Fruit fly (Drosophila melanogaster) whole organism, embryonic: ENCODE measurements around the gene CG7514.

ENCODE experiments used
- Abd-B ChIP-seq: fragments of 200-800 bp; sonication (Bioruptor generic); optimal IDR thresholded peaks from 2 replicates; lab custom pipeline; 2018; ENCODE audit warnings: missing biosample characterization, mild to moderate bottlenecking, missing genetic modification characterization, moderate library complexity
- CG10147 ChIP-seq: fragments of 200-800 bp; sonication (Bioruptor generic); optimal IDR thresholded peaks from 2 replicates; lab custom pipeline; 2019; ENCODE audit warnings: missing biosample characterization, mild to moderate bottlenecking, missing genetic modification characterization, moderate library complexity
- CG10209 ChIP-seq: fragments of 200-800 bp; sonication (Bioruptor generic); optimal IDR thresholded peaks from 3 replicates; lab custom pipeline; 2017; ENCODE audit warnings: missing biosample characterization, mild to moderate bottlenecking, missing genetic modification characterization, missing genetic modification reagents
- CG10979 ChIP-seq: fragments of 200-800 bp; sonication (Bioruptor generic); optimal IDR thresholded peaks from 2 replicates; lab custom pipeline; 2018; ENCODE audit warnings: missing biosample characterization, mild to moderate bottlenecking, missing genetic modification characterization, moderate library complexity
- CG11504 ChIP-seq: fragments of 200-800 bp; sonication (Bioruptor generic); optimal IDR thresholded peaks from 3 replicates; lab custom pipeline; 2019; ENCODE audit warnings: missing biosample characterization, mild to moderate bottlenecking, missing genetic modification characterization, moderate library complexity
- CG12391 ChIP-seq: fragments of 200-800 bp; sonication (Bioruptor generic); optimal IDR thresholded peaks from 3 replicates; lab custom pipeline; 2018; ENCODE audit warnings: missing biosample characterization, mild to moderate bottlenecking, missing genetic modification characterization, moderate library complexity
- CG13424 ChIP-seq: fragments of 200-800 bp; sonication (Bioruptor generic); optimal IDR thresholded peaks from 2 replicates; lab custom pipeline; 2019; ENCODE audit warnings: missing biosample characterization, mild to moderate bottlenecking, missing genetic modification characterization, moderate library complexity
- CG14710 ChIP-seq: fragments of 200-800 bp; sonication (Bioruptor generic); optimal IDR thresholded peaks from 3 replicates; lab custom pipeline; 2019; ENCODE audit warnings: missing biosample characterization, mild to moderate bottlenecking, missing genetic modification characterization, moderate library complexity
- CG15269 ChIP-seq: fragments of 200-800 bp; sonication (Bioruptor generic); optimal IDR thresholded peaks from 2 replicates; lab custom pipeline; 2018; ENCODE audit warnings: missing biosample characterization, mild to moderate bottlenecking, missing genetic modification characterization, moderate library complexity
- CG15601 ChIP-seq: fragments of 200-800 bp; sonication (Bioruptor generic); optimal IDR thresholded peaks from 3 replicates; lab custom pipeline; 2019; ENCODE audit warnings: missing biosample characterization, mild to moderate bottlenecking, missing genetic modification characterization, moderate library complexity
- CG18262 ChIP-seq: fragments of 200-800 bp; optimal IDR thresholded peaks from 3 replicates; lab custom pipeline; 2019; ENCODE audit warnings: missing biosample characterization, mild to moderate bottlenecking, missing genetic modification characterization, moderate library complexity
- CG2678 ChIP-seq: fragments of 200-800 bp; sonication (Bioruptor generic); optimal IDR thresholded peaks from 3 replicates; lab custom pipeline; 2019; ENCODE audit warnings: missing biosample characterization, mild to moderate bottlenecking, missing genetic modification characterization, moderate library complexity
- CG2712 ChIP-seq: fragments of 200-800 bp; optimal IDR thresholded peaks from 3 replicates; lab custom pipeline; 2019; ENCODE audit warnings: missing biosample characterization, mild to moderate bottlenecking, missing genetic modification characterization, moderate library complexity
- CG6254 ChIP-seq: fragments of 200-800 bp; sonication (Bioruptor generic); optimal IDR thresholded peaks from 3 replicates; lab custom pipeline; 2017; ENCODE audit warnings: mild to moderate bottlenecking, missing biosample characterization, missing genetic modification reagents, missing genetic modification characterization
- CG6654 ChIP-seq: fragments of 200-800 bp; sonication (Bioruptor generic); optimal IDR thresholded peaks from 2 replicates; lab custom pipeline; 2017; ENCODE audit warnings: missing biosample characterization, mild to moderate bottlenecking, missing genetic modification characterization
- CG7556 ChIP-seq: fragments of 200-800 bp; sonication (Bioruptor generic); optimal IDR thresholded peaks from 2 replicates; lab custom pipeline; 2017; ENCODE audit warnings: missing biosample characterization, mild to moderate bottlenecking, missing genetic modification characterization
- CG7839 ChIP-seq: fragments of 200-800 bp; sonication (Bioruptor generic); optimal IDR thresholded peaks from 3 replicates; lab custom pipeline; 2018; ENCODE audit warnings: missing biosample characterization, mild to moderate bottlenecking, missing genetic modification characterization, moderate library complexity
- CG8924 ChIP-seq: fragments of 200-800 bp; optimal IDR thresholded peaks from 3 replicates; lab custom pipeline; 2019; ENCODE audit warnings: missing biosample characterization, mild to moderate bottlenecking, missing genetic modification characterization, moderate library complexity
- CG9437 ChIP-seq: fragments of 200-800 bp; sonication (Bioruptor generic); optimal IDR thresholded peaks from 2 replicates; lab custom pipeline; 2018; ENCODE audit warnings: missing biosample characterization, mild to moderate bottlenecking, missing genetic modification characterization
- CoRest ChIP-seq: fragments of 200-800 bp; sonication (Bioruptor generic); optimal IDR thresholded peaks from 3 replicates; lab custom pipeline; 2018; ENCODE audit warnings: missing biosample characterization, mild to moderate bottlenecking, missing genetic modification characterization, moderate library complexity
- E2f1 ChIP-seq: fragments of 200-800 bp; sonication (Bioruptor generic); IDR thresholded peaks from 2 replicates; pipeline ENCODE4 v1.3.6; 2022; ENCODE audit warnings: missing biosample characterization, missing genetic modification characterization
- Oli ChIP-seq: fragments of 200-800 bp; sonication (Bioruptor generic); optimal IDR thresholded peaks from 2 replicates; lab custom pipeline; 2018; ENCODE audit warnings: missing biosample characterization, mild to moderate bottlenecking, missing genetic modification characterization, moderate library complexity
- PHDP ChIP-seq: fragments of 200-800 bp; sonication (Bioruptor generic); optimal IDR thresholded peaks from 3 replicates; lab custom pipeline; 2018; ENCODE audit warnings: missing biosample characterization, mild to moderate bottlenecking, missing genetic modification characterization, moderate library complexity
- Poxn ChIP-seq: fragments of 200-800 bp; sonication (Bioruptor generic); IDR thresholded peaks from 2 replicates; pipeline ENCODE4 v1.3.6; 2022; ENCODE audit warnings: missing biosample characterization, missing genetic modification characterization
- Ptx1 ChIP-seq: fragments of 200-800 bp; sonication (Bioruptor generic); IDR thresholded peaks from 2 replicates; pipeline ENCODE4 v1.3.6; 2022; ENCODE audit warnings: missing biosample characterization, missing genetic modification characterization
- Sox100B ChIP-seq: fragments of 200-800 bp; sonication (Bioruptor generic); optimal IDR thresholded peaks from 3 replicates; lab custom pipeline; 2018; ENCODE audit warnings: missing biosample characterization, mild to moderate bottlenecking, missing genetic modification characterization
- Sox102F ChIP-seq: fragments of 200-800 bp; sonication (Bioruptor generic); optimal IDR thresholded peaks from 2 replicates; lab custom pipeline; 2018; ENCODE audit warnings: missing biosample characterization, mild to moderate bottlenecking, missing genetic modification characterization, moderate library complexity
- Spps ChIP-seq: fragments of 200-800 bp; sonication (Bioruptor generic); optimal IDR thresholded peaks from 2 replicates; lab custom pipeline; 2018; ENCODE audit warnings: missing biosample characterization, mild to moderate bottlenecking, missing genetic modification characterization
- Xrp1 ChIP-seq: fragments of 200-800 bp; sonication (Bioruptor generic); IDR thresholded peaks from 2 replicates; pipeline ENCODE4 v1.3.6; 2022; ENCODE audit warnings: missing biosample characterization, missing genetic modification characterization
- bcd ChIP-seq: fragments of 200-800 bp; sonication (Bioruptor generic); optimal IDR thresholded peaks from 2 replicates; lab custom pipeline; 2017; ENCODE audit warnings: missing biosample characterization, mild to moderate bottlenecking, missing genetic modification characterization
- bsh ChIP-seq, 2 experiments: fragments of 200-800 bp; sonication (Bioruptor generic); optimal IDR thresholded peaks; 2 replicates each; lab custom pipeline; 2017 to 2018; ENCODE audit warnings: mild to moderate bottlenecking in 2 of 2, missing biosample characterization in 2 of 2, missing genetic modification characterization in 2 of 2, moderate library complexity in 1 of 2
- ci ChIP-seq: fragments of 200-800 bp; sonication (Bioruptor generic); IDR thresholded peaks from 3 replicates; pipeline ENCODE4 v1.3.6; 2022; ENCODE audit warnings: missing biosample characterization, missing genetic modification characterization
- dmrt11E ChIP-seq: fragments of 200-800 bp; sonication (Bioruptor generic); optimal IDR thresholded peaks from 3 replicates; lab custom pipeline; 2018; ENCODE audit warnings: missing biosample characterization, mild to moderate bottlenecking, missing genetic modification characterization, moderate library complexity
- ems ChIP-seq: fragments of 200-800 bp; sonication (Bioruptor generic); optimal IDR thresholded peaks from 3 replicates; lab custom pipeline; 2016; ENCODE audit warnings: missing biosample characterization, missing genetic modification characterization
- fd96Cb ChIP-seq: fragments of 200-800 bp; sonication (Bioruptor generic); optimal IDR thresholded peaks from 2 replicates; lab custom pipeline; 2018; ENCODE audit warnings: missing biosample characterization, mild to moderate bottlenecking, missing genetic modification characterization, moderate library complexity
- grau ChIP-seq: fragments of 200-800 bp; optimal IDR thresholded peaks from 3 replicates; lab custom pipeline; 2019; ENCODE audit warnings: missing biosample characterization, mild to moderate bottlenecking, missing genetic modification characterization, moderate library complexity
- gsb-n ChIP-seq: fragments of 200-800 bp; sonication (Bioruptor generic); optimal IDR thresholded peaks from 3 replicates; lab custom pipeline; 2018; ENCODE audit warnings: missing biosample characterization, mild to moderate bottlenecking, missing genetic modification characterization
- lab ChIP-seq: fragments of 200-800 bp; sonication (Bioruptor generic); optimal IDR thresholded peaks from 3 replicates; lab custom pipeline; 2017; ENCODE audit warnings: missing biosample characterization, missing genetic modification characterization, mild to moderate bottlenecking, moderate library complexity, missing genetic modification reagents
- nmo ChIP-seq: fragments of 200-800 bp; sonication (Bioruptor generic); optimal IDR thresholded peaks from 2 replicates; lab custom pipeline; 2018; ENCODE audit warnings: missing biosample characterization, mild to moderate bottlenecking, missing genetic modification characterization, moderate library complexity
- phol ChIP-seq: fragments of 200-800 bp; sonication (Bioruptor generic); optimal IDR thresholded peaks from 3 replicates; lab custom pipeline; 2018; ENCODE audit warnings: missing biosample characterization, mild to moderate bottlenecking, missing genetic modification characterization, moderate library complexity
- sc ChIP-seq, 3 experiments: fragments of >200 bp in 2 of 3; fragments of 200-800 bp in 1 of 3; sonication (Bioruptor generic) in 1 of 3; optimal IDR thresholded peaks; 2 replicates in 2 of 3; 3 replicates in 1 of 3; lab custom pipeline; 2017; ENCODE audit warnings: mild to moderate bottlenecking in 1 of 3, missing biosample characterization in 1 of 3, missing genetic modification characterization in 1 of 3, missing genetic modification reagents in 1 of 3
- sens ChIP-seq: fragments of 200-800 bp; sonication (Bioruptor generic); peaks from one replicate; lab custom pipeline; 2016; ENCODE audit warnings: missing biosample characterization, missing genetic modification characterization
- sens-2 ChIP-seq: fragments of 200-800 bp; sonication (Bioruptor generic); IDR thresholded peaks from 2 replicates; pipeline ENCODE4 v1.3.6; 2022; ENCODE audit warnings: missing biosample characterization, missing genetic modification characterization
- sna ChIP-seq: fragments of 200-800 bp; sonication (Bioruptor generic); IDR thresholded peaks from 2 replicates; pipeline ENCODE4 v1.3.6; 2022; ENCODE audit warnings: missing biosample characterization, missing genetic modification characterization; ENCODE audit not compliant: partially characterized antibody
- sob ChIP-seq: fragments of 200-800 bp; sonication (Bioruptor generic); IDR thresholded peaks from 2 replicates; pipeline ENCODE4 v1.3.6; 2022; ENCODE audit warnings: missing biosample characterization, missing genetic modification characterization
- tna ChIP-seq: fragments of 200-800 bp; sonication (Bioruptor generic); IDR thresholded peaks from 2 replicates; pipeline ENCODE4 v1.3.6; 2022; ENCODE audit warnings: missing biosample characterization, missing genetic modification characterization; ENCODE audit not compliant: partially characterized antibody
- unpg ChIP-seq: fragments of 200-800 bp; sonication (Bioruptor generic); optimal IDR thresholded peaks from 3 replicates; lab custom pipeline; 2018; ENCODE audit warnings: missing biosample characterization, mild to moderate bottlenecking, missing genetic modification characterization, moderate library complexity
- wor ChIP-seq: fragments of 200-800 bp; sonication (Bioruptor generic); IDR thresholded peaks from 2 replicates; pipeline ENCODE4 v1.3.6; 2022; ENCODE audit warnings: missing biosample characterization, missing genetic modification characterization

The CG7514 gene

DNA sequence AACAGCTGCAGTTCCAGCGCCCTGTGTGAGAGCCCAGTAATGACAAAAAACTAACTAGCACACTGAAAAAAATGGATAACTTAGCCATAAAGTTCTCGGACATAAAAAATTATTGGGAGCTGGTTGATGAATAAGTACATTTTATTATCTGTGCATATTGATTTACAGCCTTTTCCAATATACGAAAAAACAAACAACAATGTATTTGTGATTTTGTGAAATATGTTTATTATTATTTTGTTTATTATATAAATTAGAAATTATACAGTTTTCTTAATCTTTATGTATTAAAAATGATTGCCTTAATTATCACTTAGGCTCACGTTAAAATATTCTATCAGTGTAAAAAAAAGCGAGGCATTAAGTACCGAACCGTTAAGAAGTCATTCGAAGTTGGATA lies 3.2 kb upstream of the CG7514 start (continued):
- TF ChIP-seq CG14710 (tag; lab: Kevin White, UChicago) (peak; percentile 52), CG18262 (peak; percentile 70), CG13424 (tag; lab: Kevin White, UChicago) (peak; percentile 39), grau (peak; percentile 51), CG10979 (tag; lab: Kevin White, UChicago) (peak; percentile 77), sna (GFP tag; lab: Robert Waterston, UW) (no peak), tna (no peak), CG7839 (tag; lab: Kevin White, UChicago) (peak; percentile 24), wor (no peak), Poxn (GFP tag; lab: Robert Waterston, UW) (no peak), fd96Cb (peak; percentile 51), PHDP (peak; percentile 16), ems (GFP tag; lab: Kevin White, UChicago) (no peak), CG6654 (peak; percentile 1), CG9437 (peak; percentile 1), Sox100B (GFP tag; lab: Kevin White, UChicago) (peak; percentile 31), CG15269 (tag; lab: Kevin White, UChicago) (peak; percentile 9), gsb-n (tag; lab: Kevin White, UChicago) (peak; percentile 12), Xrp1 (GFP tag; lab: Robert Waterston, UW) (peak; percentile 47; the same call in 1 of the 2 replicates), ci (GFP tag; lab: Robert Waterston, UW) (0 out of 3 replicates have a peak, but pooled peaks have one; percentile 45), CG2712 (tag; lab: Kevin White, UChicago) (peak; percentile 66), Spps (tag; lab: Kevin White, UChicago) (peak; percentile 15), CG2678 (peak; percentile 57), dmrt11E (tag; lab: Kevin White, UChicago) (peak; percentile 15), CG6254 (peak; percentile 1), CG7556 (GFP tag; lab: Kevin White, UChicago) (peak; percentile 46), unpg (GFP tag; lab: Kevin White, UChicago) (peak; percentile 31), CG12391 (peak; percentile 32), sc (optimal IDR thresholded peaks at IDR 0.05; lab: Kevin White, UChicago) (no peak), sc (GFP tag; optimal IDR thresholded peaks at IDR 0.05; lab: Kevin White, UChicago) (peak; percentile 12), lab (peak; percentile 8), CG8924 (tag; lab: Kevin White, UChicago) (peak; percentile 16), sob (GFP tag; lab: Robert Waterston, UW) (no peak), phol (peak; percentile 65), Sox102F (GFP tag; lab: Kevin White, UChicago) (peak; percentile 39), E2f1 (GFP tag; lab: Robert Waterston, UW) (peak; percentile 27; the same call in 1 of the 2 replicates), Ptx1 (0 out of 2 replicates have a peak, but pooled peaks have one; percentile 21), bsh (GFP tag; optimal IDR thresholded peaks at IDR 0.05; lab: Kevin White, UChicago) (peak; percentile 30 to 60), sens (GFP tag; lab: Kevin White, UChicago) (peak; percentile 50), sens-2 (no peak), Abd-B (GFP tag; lab: Kevin White, UChicago) (peak; percentile 43), CG10209 (GFP tag; lab: Kevin White, UChicago) (peak; percentile 21), Oli (tag; lab: Kevin White, UChicago) (peak; percentile 50), CG10147 (GFP tag; lab: Kevin White, UChicago) (peak; percentile 5), nmo (GFP tag; lab: Kevin White, UChicago) (peak; percentile 56), CG11504 (tag; lab: Kevin White, UChicago) (peak; percentile 64), CG15601 (tag; lab: Kevin White, UChicago) (peak; percentile 45), CoRest (tag; lab: Kevin White, UChicago) (peak; percentile 27), bcd (peak; percentile 26)
